Fruit fly (Drosophila melanogaster) whole organism, embryonic: ENCODE data around the gene vkg.

Experiments
- Ada2b ChIP-seq: fragments of 200-800 bp; sonication (Bioruptor generic); IDR thresholded peaks from 2 replicates; pipeline ENCODE4 v1.3.6; 2022; ENCODE audit warnings: missing biosample characterization, missing genetic modification characterization
- CG10979 ChIP-seq: fragments of 200-800 bp; sonication (Bioruptor generic); optimal IDR thresholded peaks from 2 replicates; lab custom pipeline; 2018; ENCODE audit warnings: missing biosample characterization, mild to moderate bottlenecking, missing genetic modification characterization, moderate library complexity
- CG11504 ChIP-seq: fragments of 200-800 bp; sonication (Bioruptor generic); optimal IDR thresholded peaks from 3 replicates; lab custom pipeline; 2019; ENCODE audit warnings: missing biosample characterization, mild to moderate bottlenecking, missing genetic modification characterization, moderate library complexity
- CG12104 ChIP-seq: fragments of 200-800 bp; sonication (Bioruptor generic); optimal IDR thresholded peaks from 3 replicates; lab custom pipeline; 2016; ENCODE audit warnings: missing biosample characterization, missing genetic modification characterization
- CG12219 ChIP-seq: fragments of 200-800 bp; sonication (Bioruptor generic); optimal IDR thresholded peaks from 3 replicates; lab custom pipeline; 2018; ENCODE audit warnings: missing biosample characterization, mild to moderate bottlenecking, missing genetic modification characterization
- CG12391 ChIP-seq: fragments of 200-800 bp; sonication (Bioruptor generic); optimal IDR thresholded peaks from 3 replicates; lab custom pipeline; 2018; ENCODE audit warnings: missing biosample characterization, mild to moderate bottlenecking, missing genetic modification characterization, moderate library complexity
- CG12769 ChIP-seq: fragments of 200-800 bp; sonication (Bioruptor generic); optimal IDR thresholded peaks from 2 replicates; lab custom pipeline; 2019; ENCODE audit warnings: missing biosample characterization, mild to moderate bottlenecking, missing genetic modification characterization, moderate library complexity
- CG13424 ChIP-seq: fragments of 200-800 bp; sonication (Bioruptor generic); optimal IDR thresholded peaks from 2 replicates; lab custom pipeline; 2019; ENCODE audit warnings: missing biosample characterization, mild to moderate bottlenecking, missing genetic modification characterization, moderate library complexity
- CG14710 ChIP-seq: fragments of 200-800 bp; sonication (Bioruptor generic); optimal IDR thresholded peaks from 3 replicates; lab custom pipeline; 2019; ENCODE audit warnings: missing biosample characterization, mild to moderate bottlenecking, missing genetic modification characterization, moderate library complexity
- CG15011 ChIP-seq: fragments of 200-800 bp; sonication (Bioruptor generic); optimal IDR thresholded peaks from 3 replicates; lab custom pipeline; 2018; ENCODE audit warnings: missing biosample characterization, mild to moderate bottlenecking, missing genetic modification characterization
- CG15514 ChIP-seq: fragments of 200-800 bp; sonication (Bioruptor generic); optimal IDR thresholded peaks from 3 replicates; lab custom pipeline; 2017; ENCODE audit warnings: missing biosample characterization, missing genetic modification characterization, mild to moderate bottlenecking, moderate library complexity, missing genetic modification reagents
- CG16863 ChIP-seq: fragments of 200-800 bp; sonication (Bioruptor generic); optimal IDR thresholded peaks from 3 replicates; lab custom pipeline; 2016; ENCODE audit warnings: missing biosample characterization, missing genetic modification characterization
- CG1792 ChIP-seq: fragments of 200-800 bp; sonication (Bioruptor generic); optimal IDR thresholded peaks from 2 replicates; lab custom pipeline; 2016; ENCODE audit warnings: missing biosample characterization, missing genetic modification characterization
- CG3163 ChIP-seq: fragments of 200-800 bp; sonication (Bioruptor generic); optimal IDR thresholded peaks from 3 replicates; lab custom pipeline; 2016; ENCODE audit warnings: missing biosample characterization, missing genetic modification characterization
- CG3407 ChIP-seq: fragments of 200-800 bp; sonication (Bioruptor generic); optimal IDR thresholded peaks from 2 replicates; lab custom pipeline; 2018; ENCODE audit warnings: missing biosample characterization, mild to moderate bottlenecking, missing genetic modification characterization
- CG4282 ChIP-seq: fragments of 200-800 bp; sonication (Bioruptor generic); optimal IDR thresholded peaks from 2 replicates; lab custom pipeline; 2016; ENCODE audit warnings: missing biosample characterization, missing genetic modification characterization
- CG4617 ChIP-seq: fragments of 200-800 bp; sonication (Bioruptor generic); optimal IDR thresholded peaks from 3 replicates; lab custom pipeline; 2016; ENCODE audit warnings: missing biosample characterization, missing genetic modification characterization, borderline replicate concordance
- CG6175 ChIP-seq: fragments of 200-800 bp; sonication (Bioruptor generic); IDR thresholded peaks from 3 replicates; pipeline ENCODE4 v1.3.6; 2022; ENCODE audit warnings: missing biosample characterization, missing genetic modification characterization
- CG6254 ChIP-seq: fragments of 200-800 bp; sonication (Bioruptor generic); optimal IDR thresholded peaks from 3 replicates; lab custom pipeline; 2017; ENCODE audit warnings: mild to moderate bottlenecking, missing biosample characterization, missing genetic modification reagents, missing genetic modification characterization
- CkIIα-i1 ChIP-seq: fragments of 200-800 bp; sonication (Bioruptor generic); IDR thresholded peaks from 2 replicates; pipeline ENCODE4 v1.3.6; 2022; ENCODE audit warnings: missing biosample characterization, missing genetic modification characterization
- D19B ChIP-seq: fragments of 200-800 bp; sonication (Bioruptor generic); optimal IDR thresholded peaks from 2 replicates; lab custom pipeline; 2017; ENCODE audit warnings: missing biosample characterization, mild to moderate bottlenecking, missing genetic modification characterization
- Dip2 ChIP-seq: fragments of 200-800 bp; sonication (Bioruptor generic); IDR thresholded peaks from 2 replicates; pipeline ENCODE4 v1.3.6; 2022; ENCODE audit warnings: missing biosample characterization, missing genetic modification characterization
- Dip3 ChIP-seq: fragments of 200-800 bp; sonication (Bioruptor generic); optimal IDR thresholded peaks from 3 replicates; lab custom pipeline; 2016; ENCODE audit warnings: missing biosample characterization, missing genetic modification characterization
- Dref ChIP-seq: fragments of 200-800 bp; sonication (Bioruptor generic); IDR thresholded peaks from 2 replicates; pipeline ENCODE4 v1.3.6; 2022; ENCODE audit warnings: missing biosample characterization, missing genetic modification characterization
- E2f1 ChIP-seq: fragments of 200-800 bp; sonication (Bioruptor generic); IDR thresholded peaks from 2 replicates; pipeline ENCODE4 v1.3.6; 2022; ENCODE audit warnings: missing biosample characterization, missing genetic modification characterization
- Elba2 ChIP-seq: fragments of 200-800 bp; sonication (Bioruptor generic); optimal IDR thresholded peaks from 3 replicates; lab custom pipeline; 2016; ENCODE audit warnings: missing biosample characterization, missing genetic modification characterization
- HLH54F ChIP-seq: fragments of 200-800 bp; sonication (Bioruptor generic); optimal IDR thresholded peaks from 3 replicates; lab custom pipeline; 2016; ENCODE audit warnings: missing biosample characterization, missing genetic modification characterization
- HLHmδ ChIP-seq: fragments of 200-800 bp; sonication (Bioruptor generic); optimal IDR thresholded peaks from 2 replicates; lab custom pipeline; 2018; ENCODE audit warnings: missing biosample characterization, mild to moderate bottlenecking, missing genetic modification characterization, moderate library complexity
- Hr39 ChIP-seq: fragments of >200 bp; optimal IDR thresholded peaks from 2 replicates; lab custom pipeline; 2017
- NK7.1 ChIP-seq: fragments of 200-800 bp; sonication (Bioruptor generic); optimal IDR thresholded peaks from 3 replicates; lab custom pipeline; 2016; ENCODE audit warnings: missing biosample characterization, missing genetic modification characterization
- Spps ChIP-seq: fragments of 200-800 bp; sonication (Bioruptor generic); optimal IDR thresholded peaks from 2 replicates; lab custom pipeline; 2018; ENCODE audit warnings: missing biosample characterization, mild to moderate bottlenecking, missing genetic modification characterization
- Ssrp ChIP-seq: fragments of 200-800 bp; sonication (Bioruptor generic); optimal IDR thresholded peaks from 2 replicates; lab custom pipeline; 2018; ENCODE audit warnings: missing biosample characterization, mild to moderate bottlenecking, missing genetic modification characterization, moderate library complexity
- Stat92E ChIP-seq, 3 experiments: fragments of >200 bp in 2 of 3; fragments of 200-800 bp in 1 of 3; sonication (Bioruptor generic) in 1 of 3; optimal IDR thresholded peaks; 2 replicates each; lab custom pipeline; 2017 to 2019; ENCODE audit warnings: missing biosample characterization in 3 of 3, missing genetic modification characterization in 3 of 3, mild to moderate bottlenecking in 1 of 3, moderate library complexity in 1 of 3
- ara ChIP-seq: fragments of 200-800 bp; sonication (Bioruptor generic); IDR thresholded peaks from 2 replicates; pipeline ENCODE4 v1.3.6; 2022; ENCODE audit warnings: missing biosample characterization, missing genetic modification characterization
- az2 ChIP-seq: fragments of 200-800 bp; sonication (Bioruptor generic); optimal IDR thresholded peaks from 3 replicates; lab custom pipeline; 2016; ENCODE audit warnings: missing biosample characterization, missing genetic modification characterization
- dmrt11E ChIP-seq: fragments of 200-800 bp; sonication (Bioruptor generic); optimal IDR thresholded peaks from 3 replicates; lab custom pipeline; 2018; ENCODE audit warnings: missing biosample characterization, mild to moderate bottlenecking, missing genetic modification characterization, moderate library complexity
- eve ChIP-seq, 2 experiments: fragments of >200 bp; optimal IDR thresholded peaks; 2 replicates each; lab custom pipeline; 2017; ENCODE audit warnings: missing biosample characterization in 2 of 2, missing genetic modification characterization in 2 of 2
- grn ChIP-seq: fragments of 200-800 bp; sonication (Bioruptor generic); optimal IDR thresholded peaks from 3 replicates; lab custom pipeline; 2017; ENCODE audit warnings: missing biosample characterization, missing genetic modification characterization
- jing ChIP-seq: fragments of 200-800 bp; sonication (Bioruptor generic); optimal IDR thresholded peaks from 2 replicates; lab custom pipeline; 2018; ENCODE audit warnings: missing biosample characterization, mild to moderate bottlenecking, missing genetic modification characterization
- lola ChIP-seq, 3 experiments: fragments of >200 bp in 2 of 3; fragments of 200-800 bp in 1 of 3; sonication (Bioruptor generic) in 1 of 3; optimal IDR thresholded peaks; 2 replicates each; lab custom pipeline; 2017 to 2019; ENCODE audit warnings: missing biosample characterization in 3 of 3, missing genetic modification characterization in 3 of 3, mild to moderate bottlenecking in 1 of 3, moderate library complexity in 1 of 3
- mirr ChIP-seq: fragments of 200-800 bp; sonication (Bioruptor generic); optimal IDR thresholded peaks from 3 replicates; lab custom pipeline; 2018; ENCODE audit warnings: missing biosample characterization, mild to moderate bottlenecking, missing genetic modification characterization
- onecut ChIP-seq: fragments of 200-800 bp; sonication (Bioruptor generic); IDR thresholded peaks from 2 replicates; pipeline ENCODE4 v1.3.6; 2022; ENCODE audit warnings: missing biosample characterization, missing genetic modification characterization
- pfk ChIP-seq: fragments of 200-800 bp; sonication (Bioruptor generic); optimal IDR thresholded peaks from 2 replicates; lab custom pipeline; 2018; ENCODE audit warnings: missing biosample characterization, mild to moderate bottlenecking, missing genetic modification characterization, moderate library complexity
- ranshi ChIP-seq: fragments of 200-800 bp; sonication (Bioruptor generic); IDR thresholded peaks from 2 replicates; pipeline ENCODE4 v1.3.6; 2022; ENCODE audit warnings: missing biosample characterization, missing genetic modification characterization
- salm ChIP-seq: fragments of 200-800 bp; sonication (Bioruptor generic); optimal IDR thresholded peaks from 2 replicates; lab custom pipeline; 2018; ENCODE audit warnings: missing biosample characterization, mild to moderate bottlenecking, missing genetic modification characterization
- scrt ChIP-seq: fragments of 200-800 bp; sonication (Bioruptor generic); optimal IDR thresholded peaks from 2 replicates; lab custom pipeline; 2018; ENCODE audit warnings: missing biosample characterization, mild to moderate bottlenecking, missing genetic modification characterization, moderate library complexity
- tll ChIP-seq, 2 experiments: fragments of 200-800 bp in 1 of 2; fragments of >200 bp in 1 of 2; sonication (Bioruptor generic) in 1 of 2; optimal IDR thresholded peaks; 2 replicates each; lab custom pipeline; 2017 to 2019; ENCODE audit warnings: missing biosample characterization in 2 of 2, missing genetic modification characterization in 2 of 2, mild to moderate bottlenecking in 1 of 2, moderate library complexity in 1 of 2
- vvl ChIP-seq: fragments of 200-800 bp; sonication (Bioruptor generic); IDR thresholded peaks from 2 replicates; pipeline ENCODE4 v1.3.6; 2022; ENCODE audit warnings: missing biosample characterization, missing genetic modification characterization

vkg gene

dm6 chr2L:4997401-4998259, 30.4 kb downstream of the vkg start (continued):
- peak; percentile 94 for TF ChIP-seq grn
- TF ChIP-seq az2: peak; percentile 99
- TF ChIP-seq CG12391 (tag; lab: Kevin White, UChicago): peak; percentile 99
- TF ChIP-seq NK7.1 (GFP tag; lab: Kevin White, UChicago): peak; percentile 98
- TF ChIP-seq CG12104: peak; percentile 98
- TF ChIP-seq CG6175 (GFP tag; lab: Robert Waterston, UW): peak; percentile 98
- no peak for TF ChIP-seq Hr39 (lab: Kevin White, UChicago)
- peak; percentile 50 for TF ChIP-seq pfk (GFP tag; lab: Kevin White, UChicago)
- peak; percentile 99 for TF ChIP-seq mirr
- peak; percentile 98 for TF ChIP-seq Spps (tag; lab: Kevin White, UChicago)
- peak; percentile 99 for TF ChIP-seq CG10979 (tag; lab: Kevin White, UChicago)
- peak; percentile 100 for TF ChIP-seq vvl (GFP tag; lab: Robert Waterston, UW)
- peak; percentile 98 for TF ChIP-seq CG3407 (GFP tag; lab: Kevin White, UChicago)
- TF ChIP-seq CG15011 (GFP tag; lab: Kevin White, UChicago): peak; percentile 98
- peak; percentile 99 for TF ChIP-seq CG1792 (GFP tag; lab: Kevin White, UChicago)
- peak; percentile 99 for TF ChIP-seq ara (GFP tag; lab: Robert Waterston, UW)
- peak; percentile 99 for TF ChIP-seq CG13424
- peak; percentile 99 for TF ChIP-seq CG12219 (GFP tag; lab: Kevin White, UChicago)
- TF ChIP-seq Stat92E (GFP tag; optimal IDR thresholded peaks at IDR 0.05; lab: Kevin White, UChicago): peak in 1 of 3 experiments; percentile 95
- peak; percentile 96 for TF ChIP-seq CG3163
- TF ChIP-seq jing (GFP tag; lab: Kevin White, UChicago): peak; percentile 99
- peak; percentile 99 for TF ChIP-seq HLH54F
- TF ChIP-seq Dip2 (GFP tag; lab: Robert Waterston, UW): peak; percentile 79
- peak; percentile 99 for TF ChIP-seq Ssrp (tag; lab: Kevin White, UChicago)
- peak in 1 of 3 experiments; percentile 98 for TF ChIP-seq lola (GFP tag; optimal IDR thresholded peaks at IDR 0.05; lab: Kevin White, UChicago)
- peak; percentile 99 for TF ChIP-seq E2f1
- TF ChIP-seq dmrt11E (tag; lab: Kevin White, UChicago): peak; percentile 99
- peak; percentile 99 for TF ChIP-seq CG12769 (tag; lab: Kevin White, UChicago)
- TF ChIP-seq Elba2 (GFP tag; lab: Kevin White, UChicago): peak; percentile 78
- peak; percentile 40 to 97 for TF ChIP-seq eve (GFP tag; optimal IDR thresholded peaks at IDR 0.05; lab: Kevin White, UChicago)
- TF ChIP-seq D19B: peak; percentile 95
- TF ChIP-seq onecut (GFP tag; lab: Robert Waterston, UW): peak; percentile 97
- TF ChIP-seq ranshi (GFP tag; lab: Robert Waterston, UW): peak; percentile 99
- TF ChIP-seq Dip3 (GFP tag; lab: Kevin White, UChicago): peak; percentile 99
- peak; percentile 12 for TF ChIP-seq HLHmδ (GFP tag; lab: Kevin White, UChicago)
- TF ChIP-seq CG16863 (GFP tag; lab: Kevin White, UChicago): peak; percentile 99
- TF ChIP-seq Ada2b (GFP tag; lab: Robert Waterston, UW): peak; percentile 99
- peak; percentile 97 for TF ChIP-seq CG6254 (GFP tag; lab: Kevin White, UChicago)
- TF ChIP-seq CG4282 (GFP tag; lab: Kevin White, UChicago): peak; percentile 99
- TF ChIP-seq CG11504 (tag; lab: Kevin White, UChicago): peak; percentile 98
- peak; percentile 99 for TF ChIP-seq CG4617
- no peak for TF ChIP-seq tll (GFP tag; optimal IDR thresholded peaks at IDR 0.05; lab: Kevin White, UChicago)
- peak; percentile 96 for TF ChIP-seq CkIIα-i1
- no peak; the same call in 1 of the 2 replicates for TF ChIP-seq Dref (GFP tag; lab: Robert Waterston, UW)
- peak; percentile 95 for TF ChIP-seq scrt
- peak; percentile 98 for TF ChIP-seq salm (tag; lab: Kevin White, UChicago)
- TF ChIP-seq CG15514 (GFP tag; lab: Kevin White, UChicago): peak; percentile 93
- peak; percentile 98 for TF ChIP-seq CG14710
